Worm (Caenorhabditis elegans) whole organism, mixed stage, embryonic: ENCODE data around the gene aqp-10.

ENCODE experiments used
- M03D4.4 ChIP-seq: sonication (generic microtip); optimal IDR thresholded peaks from 2 replicates; lab custom pipeline; 2017; ENCODE audit warnings: mild to moderate bottlenecking, missing genetic modification characterization, missing compliant biosample characterization
- bed-3 ChIP-seq: fragments of 200-800 bp; sonication (Bioruptor generic); optimal IDR thresholded peaks from 3 replicates; lab custom pipeline; 2018; ENCODE audit warnings: mild to moderate bottlenecking, missing genetic modification characterization, moderate library complexity, missing compliant biosample characterization
- ceh-39 ChIP-seq: fragments of 150-350 bp; optimal IDR thresholded peaks from 2 replicates; lab custom pipeline; 2014; ENCODE audit warnings: missing biosample characterization, missing genetic modification characterization
- ceh-43 ChIP-seq: fragments of 200-800 bp; sonication (Bioruptor generic); optimal IDR thresholded peaks from 2 replicates; lab custom pipeline; 2018; ENCODE audit warnings: mild to moderate bottlenecking, missing genetic modification characterization, moderate library complexity, missing compliant biosample characterization
- ceh-83 ChIP-seq: fragments of 200-800 bp; sonication (Bioruptor generic); optimal IDR thresholded peaks from 2 replicates; lab custom pipeline; 2018; ENCODE audit warnings: mild to moderate bottlenecking, missing genetic modification characterization, missing compliant biosample characterization
- ces-1 ChIP-seq: fragments of 150-350 bp; optimal IDR thresholded peaks from 2 replicates; lab custom pipeline; 2014; ENCODE audit warnings: missing biosample characterization, missing genetic modification reagents, missing genetic modification characterization
- cnd-1 ChIP-seq: fragments of 200-800 bp; sonication (Bioruptor generic); optimal IDR thresholded peaks from 2 replicates; lab custom pipeline; 2018; ENCODE audit warnings: mild to moderate bottlenecking, missing genetic modification characterization, missing compliant biosample characterization
- drap-1 ChIP-seq: fragments of 200-800 bp; sonication (Bioruptor generic); optimal IDR thresholded peaks from 3 replicates; lab custom pipeline; 2018; ENCODE audit warnings: mild to moderate bottlenecking, missing genetic modification characterization, missing compliant biosample characterization
- elt-1 ChIP-seq: sonication (generic microtip); optimal IDR thresholded peaks from 2 replicates; lab custom pipeline; 2017; ENCODE audit warnings: missing genetic modification characterization, mild to moderate bottlenecking, missing compliant biosample characterization, antibody characterized with exemption, moderate library complexity, borderline replicate concordance; ENCODE audit not compliant: insufficient read depth
- elt-3 ChIP-seq: fragments of 150-350 bp; optimal IDR thresholded peaks from 2 replicates; lab custom pipeline; 2014; ENCODE audit warnings: missing biosample characterization, missing genetic modification characterization
- flh-1 ChIP-seq: fragments of 200-800 bp; sonication (Bioruptor generic); optimal IDR thresholded peaks from 2 replicates; lab custom pipeline; 2018; ENCODE audit warnings: mild to moderate bottlenecking, missing genetic modification characterization, moderate library complexity, missing compliant biosample characterization
- ham-2 ChIP-seq: fragments of 200-800 bp; sonication (Bioruptor generic); optimal IDR thresholded peaks from 2 replicates; lab custom pipeline; 2018; ENCODE audit warnings: mild to moderate bottlenecking, missing genetic modification characterization, missing compliant biosample characterization
- hlh-1 ChIP-seq: fragments of 150-350 bp; optimal IDR thresholded peaks from 2 replicates; lab custom pipeline; 2014; ENCODE audit warnings: missing biosample characterization, missing genetic modification reagents, missing genetic modification characterization
- lin-13 ChIP-seq: fragments of 150-350 bp; optimal IDR thresholded peaks from 2 replicates; lab custom pipeline; 2014; ENCODE audit warnings: missing biosample characterization, missing genetic modification characterization
- lin-32 ChIP-seq: fragments of 200-800 bp; sonication (Bioruptor generic); optimal IDR thresholded peaks from 2 replicates; lab custom pipeline; 2018; ENCODE audit warnings: mild to moderate bottlenecking, missing genetic modification characterization, missing compliant biosample characterization
- lsy-2 ChIP-seq: fragments of 150-350 bp; optimal IDR thresholded peaks from 2 replicates; lab custom pipeline; 2014; ENCODE audit warnings: missing biosample characterization, missing genetic modification characterization
- mab-5 ChIP-seq: fragments of 150-350 bp; optimal IDR thresholded peaks from 2 replicates; lab custom pipeline; 2014; ENCODE audit warnings: missing biosample characterization, missing genetic modification characterization
- mep-1 ChIP-seq: fragments of 150-350 bp; optimal IDR thresholded peaks from 2 replicates; lab custom pipeline; 2017; ENCODE audit warnings: missing biosample characterization, missing genetic modification reagents, missing genetic modification characterization, inconsistent platforms
- mls-2 ChIP-seq: sonication (generic microtip); optimal IDR thresholded peaks from 2 replicates; lab custom pipeline; 2016; ENCODE audit warnings: mild to moderate bottlenecking, missing genetic modification characterization, moderate library complexity, missing compliant biosample characterization
- nhr-12 ChIP-seq: fragments of 150-350 bp; optimal IDR thresholded peaks from 2 replicates; lab custom pipeline; 2014; ENCODE audit warnings: missing biosample characterization, missing genetic modification characterization
- nhr-2 ChIP-seq: fragments of 150-350 bp; optimal IDR thresholded peaks from 2 replicates; lab custom pipeline; 2014; ENCODE audit warnings: missing biosample characterization, missing genetic modification characterization
- nhr-237 ChIP-seq: fragments of 150-350 bp; optimal IDR thresholded peaks from 2 replicates; lab custom pipeline; 2014; ENCODE audit warnings: missing biosample characterization, missing genetic modification characterization
- nhr-28 ChIP-seq: fragments of 150-350 bp; optimal IDR thresholded peaks from 2 replicates; lab custom pipeline; 2014; ENCODE audit warnings: missing biosample characterization, missing genetic modification characterization
- nhr-76 ChIP-seq: sonication (generic microtip); optimal IDR thresholded peaks from 2 replicates; lab custom pipeline; 2017; ENCODE audit warnings: missing biosample characterization, missing genetic modification characterization
- pha-4 ChIP-seq: fragments of 150-350 bp; optimal IDR thresholded peaks from 2 replicates; lab custom pipeline; 2018; ENCODE audit warnings: missing biosample characterization, missing genetic modification reagents, missing genetic modification characterization
- sem-2 ChIP-seq: fragments of 200-800 bp; sonication (Bioruptor generic); optimal IDR thresholded peaks from 2 replicates; lab custom pipeline; 2018; ENCODE audit warnings: mild to moderate bottlenecking, missing genetic modification characterization, missing compliant biosample characterization
- snpc-4 ChIP-seq: fragments of 150-350 bp; optimal IDR thresholded peaks from 2 replicates; lab custom pipeline; 2014; ENCODE audit warnings: missing biosample characterization, missing genetic modification characterization
- sptf-1 ChIP-seq: sonication (generic microtip); optimal IDR thresholded peaks from 2 replicates; lab custom pipeline; 2017; ENCODE audit warnings: mild to moderate bottlenecking, missing genetic modification characterization, moderate library complexity, missing compliant biosample characterization
- tbx-8 ChIP-seq: fragments of 200-800 bp; sonication (Bioruptor generic); optimal IDR thresholded peaks from 2 replicates; lab custom pipeline; 2018; ENCODE audit warnings: mild to moderate bottlenecking, missing genetic modification characterization, moderate library complexity, missing compliant biosample characterization
- unc-120 ChIP-seq: sonication (generic microtip); optimal IDR thresholded peaks from 2 replicates; lab custom pipeline; 2017; ENCODE audit warnings: missing genetic modification characterization, missing compliant biosample characterization; ENCODE audit not compliant: poor library complexity, severe bottlenecking
- unc-62 ChIP-seq: fragments of 150-350 bp; optimal IDR thresholded peaks from 2 replicates; lab custom pipeline; 2014; ENCODE audit warnings: missing biosample characterization, missing genetic modification reagents, missing genetic modification characterization
- zip-8 ChIP-seq: fragments of 150-350 bp; optimal IDR thresholded peaks from 2 replicates; lab custom pipeline; 2014; ENCODE audit warnings: missing biosample characterization, missing genetic modification characterization
- ztf-11 ChIP-seq: fragments of 150-350 bp; optimal IDR thresholded peaks from 2 replicates; lab custom pipeline; 2014; ENCODE audit warnings: missing biosample characterization, missing genetic modification characterization

Gene aqp-10

ce11 chrII:9746069-9746468, 23.6 kb downstream of the aqp-10 start, which contains the start of the genes Y53C12B.1 and nos-3:
Gene Y53C12B.1 (minus strand): TSS chrII:9746078.
Gene nos-3 (plus strand): TSS chrII:9746316.
- TF ChIP-seq nhr-2 (tag; lab: Kevin White, UChicago) = no peak
- peak; percentile 79 for TF ChIP-seq lin-13 (tag; lab: Kevin White, UChicago)
- TF ChIP-seq cnd-1 = no peak
- peak; percentile 81 for TF ChIP-seq ceh-39 (tag; lab: Kevin White, UChicago)
- no peak for TF ChIP-seq mls-2
- TF ChIP-seq M03D4.4 (tag; lab: Kevin White, UChicago) = no peak
- TF ChIP-seq drap-1 (GFP tag; lab: Kevin White, UChicago) = no peak
- TF ChIP-seq zip-8 (tag; lab: Kevin White, UChicago) = no peak
- TF ChIP-seq mep-1 (tag; lab: Kevin White, UChicago) = peak; percentile 66
- TF ChIP-seq unc-120 = peak; percentile 98
- no peak for TF ChIP-seq sptf-1 (tag; lab: Kevin White, UChicago)
- no peak for TF ChIP-seq elt-1 (tag; lab: Kevin White, UChicago)
- TF ChIP-seq ham-2 (GFP tag; lab: Kevin White, UChicago) = no peak
- TF ChIP-seq ces-1 = peak; percentile 91
- peak; percentile 98 for TF ChIP-seq lsy-2
- TF ChIP-seq hlh-1 = peak; percentile 25
- no peak for TF ChIP-seq lin-32
- TF ChIP-seq pha-4 = peak; percentile 68
- peak; percentile 39 for TF ChIP-seq nhr-237 (tag; lab: Kevin White, UChicago)
- TF ChIP-seq bed-3 (GFP tag; lab: Kevin White, UChicago) = no peak
- TF ChIP-seq, all 35 proteins: peak for 9

DNA sequence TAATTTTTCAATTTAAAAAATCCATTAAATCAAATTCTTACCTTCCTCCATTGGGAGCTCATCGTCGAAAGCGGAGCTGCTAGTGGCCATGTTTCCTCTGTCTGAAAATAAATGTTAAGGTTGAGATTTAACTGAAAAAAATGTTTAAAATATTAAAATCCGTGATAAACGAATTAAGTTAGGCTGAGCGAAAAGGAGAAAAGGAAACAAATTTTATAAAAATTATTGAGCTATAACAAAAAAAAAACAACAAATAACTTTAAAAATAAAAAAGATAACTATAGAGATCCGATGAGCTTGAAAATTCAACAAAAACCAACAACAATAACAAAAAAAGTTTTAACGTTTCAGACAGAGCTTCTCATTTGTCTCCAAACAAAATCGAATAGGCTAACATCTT, 26.9 kb downstream of the aqp-10 start, which contains the start of gene pno-1:
pno-1 (minus strand) TSS at position 101 of the 400 bp plus-strand sequence.
- TF ChIP-seq mls-2 (no peak), nhr-12 (tag; lab: Kevin White, UChicago) (no peak), lin-32 (no peak), ham-2 (GFP tag; lab: Kevin White, UChicago) (no peak), drap-1 (GFP tag; lab: Kevin White, UChicago) (no peak), pha-4 (no peak), sem-2 (GFP tag; lab: Kevin White, UChicago) (no peak), sptf-1 (tag; lab: Kevin White, UChicago) (no peak), zip-8 (tag; lab: Kevin White, UChicago) (no peak), nhr-28 (tag; lab: Kevin White, UChicago) (no peak), nhr-76 (tag; lab: Kevin White, UChicago) (no peak), ztf-11 (tag; lab: Kevin White, UChicago) (no peak), ces-1 (no peak), ceh-83 (GFP tag; lab: Kevin White, UChicago) (no peak), flh-1 (GFP tag; lab: Kevin White, UChicago) (no peak), snpc-4 (tag; lab: Kevin White, UChicago) (no peak), lin-13 (tag; lab: Kevin White, UChicago) (no peak), cnd-1 (no peak)

DNA sequence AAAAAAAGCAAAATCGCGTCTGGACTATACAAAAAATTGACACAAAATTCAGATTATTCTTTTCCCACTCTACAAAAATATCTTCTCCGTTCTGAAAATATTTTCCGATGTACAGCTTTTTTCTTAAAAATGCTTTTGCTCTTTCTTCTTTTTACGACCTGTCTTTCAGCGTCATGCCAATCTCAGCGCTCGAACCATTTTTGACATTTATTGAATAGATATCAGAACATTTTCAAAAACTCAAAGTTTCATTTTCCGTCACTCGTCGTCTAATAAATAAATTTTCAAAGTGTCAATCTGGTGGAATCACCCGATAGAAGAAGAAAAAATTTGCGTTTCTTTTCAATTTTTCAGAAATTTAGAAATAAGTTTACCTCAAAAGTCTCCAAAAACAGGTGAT, 28.2 kb downstream of the aqp-10 start:
- TF ChIP-seq elt-3 (tag; lab: Kevin White, UChicago) (no peak), nhr-237 (tag; lab: Kevin White, UChicago) (no peak), tbx-8 (GFP tag; lab: Kevin White, UChicago) (no peak), pha-4 (no peak)

DNA sequence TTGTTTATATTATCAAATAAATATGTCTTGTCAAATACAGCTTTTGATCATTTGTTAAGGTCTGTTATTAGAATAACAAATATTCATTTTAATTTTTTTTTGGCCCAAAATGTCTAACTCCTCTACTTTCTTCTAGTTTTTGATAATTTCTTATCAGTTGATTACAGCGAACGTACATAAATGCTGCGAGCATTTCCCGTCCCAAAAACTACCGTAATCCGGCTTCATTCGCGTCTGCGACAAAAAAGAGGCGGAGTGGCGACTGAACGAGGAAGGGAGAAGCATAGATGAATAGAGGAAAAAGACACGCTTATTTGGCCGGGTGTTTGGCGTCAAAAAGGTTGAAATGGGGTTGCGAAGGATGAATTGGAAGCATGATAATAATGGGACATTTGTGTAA, 29.1 kb downstream of the aqp-10 start:
- no peak for TF ChIP-seq lsy-2
- no peak for TF ChIP-seq lin-32
- TF ChIP-seq zip-8 (tag; lab: Kevin White, UChicago) = no peak
- no peak for TF ChIP-seq mls-2
- TF ChIP-seq pha-4 = no peak
- no peak for TF ChIP-seq lin-13 (tag; lab: Kevin White, UChicago)
- no peak for TF ChIP-seq cnd-1
- no peak for TF ChIP-seq sem-2 (GFP tag; lab: Kevin White, UChicago)
- TF ChIP-seq tbx-8 (GFP tag; lab: Kevin White, UChicago) = no peak
- no peak for TF ChIP-seq nhr-2 (tag; lab: Kevin White, UChicago)
- TF ChIP-seq snpc-4 (tag; lab: Kevin White, UChicago) = no peak
- TF ChIP-seq elt-3 (tag; lab: Kevin White, UChicago) = no peak
- no peak for TF ChIP-seq nhr-12 (tag; lab: Kevin White, UChicago)
- TF ChIP-seq nhr-237 (tag; lab: Kevin White, UChicago) = no peak
- TF ChIP-seq unc-62 = no peak
- TF ChIP-seq, all 35 proteins: peak for 0

- TF ChIP-seq snpc-4 (tag; lab: Kevin White, UChicago) = no peak
- no peak for TF ChIP-seq bed-3 (GFP tag; lab: Kevin White, UChicago)
- no peak for TF ChIP-seq cnd-1
- no peak for TF ChIP-seq mep-1 (tag; lab: Kevin White, UChicago)
- no peak for TF ChIP-seq ceh-43
- TF ChIP-seq sem-2 (GFP tag; lab: Kevin White, UChicago) = no peak
- no peak for TF ChIP-seq hlh-1
- TF ChIP-seq ztf-11 (tag; lab: Kevin White, UChicago) = no peak
- no peak for TF ChIP-seq ceh-39 (tag; lab: Kevin White, UChicago)
- no peak for TF ChIP-seq lsy-2
- no peak for TF ChIP-seq lin-13 (tag; lab: Kevin White, UChicago)
- no peak for TF ChIP-seq flh-1 (GFP tag; lab: Kevin White, UChicago)
- no peak for TF ChIP-seq elt-1 (tag; lab: Kevin White, UChicago)
- no peak for TF ChIP-seq mab-5 (tag; lab: Kevin White, UChicago)
- TF ChIP-seq mls-2 = no peak
- TF ChIP-seq tbx-8 (GFP tag; lab: Kevin White, UChicago) = no peak
- no peak for TF ChIP-seq nhr-12 (tag; lab: Kevin White, UChicago)
- no peak for TF ChIP-seq ces-1
- TF ChIP-seq, all 35 proteins: peak for 0
Observed at ce11 chrII:9738820-9739219, 30.8 kb downstream of the aqp-10 start.
